Worm (Caenorhabditis elegans) whole organism, midembryonic: ENCODE measurements around the gene F55B11.3.

Experiments used
- T22C8.4 ChIP-seq: fragments of 200-800 bp; sonication (Bioruptor generic); IDR thresholded peaks from 2 replicates; pipeline ENCODE4 v1.3.6; 2022; ENCODE audit warnings: missing genetic modification characterization, missing compliant biosample characterization
- flt-1 ChIP-seq: fragments of 200-800 bp; sonication (Bioruptor generic); IDR thresholded peaks from 2 replicates; pipeline ENCODE4 v1.3.6; 2022; ENCODE audit warnings: missing genetic modification characterization, missing compliant biosample characterization
- klf-2 ChIP-seq: fragments of 200-800 bp; sonication (Bioruptor generic); conservative IDR thresholded peaks from 2 replicates; pipeline ENCODE4 v1.3.6; 2022; ENCODE audit warnings: missing genetic modification reagents, missing genetic modification characterization, missing compliant biosample characterization
- med-1 ChIP-seq: sonication (generic microtip); optimal IDR thresholded peaks from 2 replicates; lab custom pipeline; 2017; ENCODE audit warnings: missing genetic modification characterization, mild to moderate bottlenecking, missing compliant biosample characterization, antibody characterized with exemption, missing genetic modification reagents; ENCODE audit not compliant: insufficient read depth
- ref-1 ChIP-seq: fragments of 200-800 bp; sonication (Bioruptor generic); conservative IDR thresholded peaks from 2 replicates; pipeline ENCODE4 v1.3.6; 2022; ENCODE audit warnings: missing genetic modification reagents, missing genetic modification characterization, missing compliant biosample characterization
- tab-1 ChIP-seq: fragments of 200-800 bp; sonication (Bioruptor generic); IDR thresholded peaks from 2 replicates; pipeline ENCODE4 v1.3.6; 2022; ENCODE audit warnings: missing genetic modification characterization, missing compliant biosample characterization
- ztf-23 ChIP-seq: fragments of 200-800 bp; sonication (Bioruptor generic); IDR thresholded peaks from 2 replicates; pipeline ENCODE4 v1.3.6; 2022; ENCODE audit warnings: missing genetic modification reagents, missing genetic modification characterization, missing compliant biosample characterization

DNA sequence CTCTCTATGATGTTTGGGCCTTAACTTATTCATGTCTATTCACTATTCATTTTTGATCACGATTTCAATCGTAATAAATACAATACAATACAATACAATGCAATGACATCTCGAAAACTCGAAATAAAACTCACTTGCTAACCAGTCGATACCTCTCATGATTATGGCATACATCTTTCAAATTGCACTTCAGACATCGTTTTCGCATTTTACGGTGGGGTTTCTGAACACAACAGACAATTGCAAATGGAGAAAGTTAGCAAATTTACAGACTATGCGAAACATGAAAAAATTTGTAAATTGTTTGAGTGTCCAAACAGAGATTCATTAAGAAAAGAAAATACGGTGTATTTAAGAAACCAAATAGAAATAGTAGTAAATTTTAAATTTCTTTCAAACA is 41.0 kb upstream of the F55B11.3 start, which contains the start of gene paqr-3:
- TF ChIP-seq flt-1, result no peak
- no peak for TF ChIP-seq ztf-23 (GFP tag; lab: Robert Waterston, UW)
- TF ChIP-seq klf-2 (GFP tag; lab: Robert Waterston, UW), result no peak
- no peak for TF ChIP-seq ref-1
- no peak for TF ChIP-seq med-1 (GFP tag; lab: Kevin White, UChicago)
- TF ChIP-seq tab-1 (GFP tag; lab: Robert Waterston, UW), result no peak
- no peak for TF ChIP-seq T22C8.4
